Worm (Caenorhabditis elegans): ENCODE measurements around the gene grd-2.
A peak's percentile ranks its signal among the peaks of the same experiment; 100 is the strongest.

grd-2 gene

ce11 chrV:20634330-20634729 is 24.7 kb downstream of the grd-2 start, which contains the start of gene F46B3.16:
Gene F46B3.16 (plus strand): TSS chrV:20634630.
- TF ChIP-seq snu-23 (GFP tag; optimal IDR thresholded peaks at IDR 0.05) (no peak), dpl-1 (GFP tag; optimal IDR thresholded peaks at IDR 0.05) (no peak), aha-1 (tag; optimal IDR thresholded peaks at IDR 0.05) (no peak), elt-3 (tag; optimal IDR thresholded peaks at IDR 0.05) (no peak), fkh-4 (tag; optimal IDR thresholded peaks at IDR 0.05; ENCODE audit: borderline replicate concordance) (no peak), fos-1 (tag; optimal IDR thresholded peaks at IDR 0.05) (no peak), nhr-84 (tag; optimal IDR thresholded peaks at IDR 0.05) (no peak), sptf-1 (tag; optimal IDR thresholded peaks at IDR 0.05) (no peak), nhr-71 (tag; optimal IDR thresholded peaks at IDR 0.05) (no peak), lir-3 (tag; optimal IDR thresholded peaks at IDR 0.05; ENCODE audit: poor library complexity) (no peak), lsy-2 (tag; optimal IDR thresholded peaks at IDR 0.05) (no peak), efl-3 (GFP tag; optimal IDR thresholded peaks at IDR 0.05) (no peak), alr-1 (tag; optimal IDR thresholded peaks at IDR 0.05; ENCODE audit: borderline replicate concordance) (no peak), egl-27 (tag; optimal IDR thresholded peaks at IDR 0.05) (no peak), zip-4 (GFP tag; optimal IDR thresholded peaks at IDR 0.05) (no peak)

ce11 chrV:20636855-20637254 is 27.3 kb downstream of the grd-2 start, which contains the start of gene ttr-13:
Gene ttr-13 (minus strand): TSS chrV:20636955.
- TF ChIP-seq unc-86 (tag; optimal IDR thresholded peaks at IDR 0.05): no peak
- no peak for TF ChIP-seq lin-15B (tag; optimal IDR thresholded peaks at IDR 0.05)
- TF ChIP-seq ztf-4 (tag; optimal IDR thresholded peaks at IDR 0.05): no peak

- TF ChIP-seq alr-1 (tag; optimal IDR thresholded peaks at IDR 0.05; ENCODE audit: borderline replicate concordance) (no peak), fos-1 (tag; optimal IDR thresholded peaks at IDR 0.05) (no peak), efl-1 (optimal IDR thresholded peaks at IDR 0.05) (no peak), efl-1 (GFP tag; optimal IDR thresholded peaks at IDR 0.05 in 1 of 2) (peak in 1 of 2 experiments; percentile 1)
Observed at ce11 chrV:20638344-20638743, 28.8 kb downstream of the grd-2 start, which contains the start of gene Y44A6B.3. Gene Y44A6B.3 (minus strand): TSS chrV:20638444.

ce11 chrV:20639294-20639693 is 29.7 kb downstream of the grd-2 start, which contains the start of gene srxa-14:
Gene srxa-14 (plus strand): TSS chrV:20639594.
- TF ChIP-seq nhr-20 (tag; optimal IDR thresholded peaks at IDR 0.05): no peak
- TF ChIP-seq blmp-1 (tag; optimal IDR thresholded peaks at IDR 0.05): no peak
- TF ChIP-seq lir-3 (tag; optimal IDR thresholded peaks at IDR 0.05; ENCODE audit: poor library complexity): no peak
- no peak for TF ChIP-seq ceh-90 (tag; optimal IDR thresholded peaks at IDR 0.05)
- TF ChIP-seq ztf-11 (tag; optimal IDR thresholded peaks at IDR 0.05): no peak
- no peak for TF ChIP-seq nhr-85 (tag)
- TF ChIP-seq lin-13 (GFP tag; optimal IDR thresholded peaks at IDR 0.05): no peak
- TF ChIP-seq fos-1 (tag; optimal IDR thresholded peaks at IDR 0.05): no peak
- no peak for TF ChIP-seq xbp-1 (tag; optimal IDR thresholded peaks at IDR 0.05)
- no peak for TF ChIP-seq C16A3.4 (tag; optimal IDR thresholded peaks at IDR 0.05)
- TF ChIP-seq ces-1 (GFP tag; optimal IDR thresholded peaks at IDR 0.05): no peak
- TF ChIP-seq skn-1 (tag; optimal IDR thresholded peaks at IDR 0.05): no peak
- no peak for TF ChIP-seq hpl-2 (GFP tag; optimal IDR thresholded peaks at IDR 0.05)
- no peak for TF ChIP-seq snpc-4 (tag; optimal IDR thresholded peaks at IDR 0.05)
- TF ChIP-seq mef-2 (tag; optimal IDR thresholded peaks at IDR 0.05): no peak
- TF ChIP-seq jun-1 (tag; optimal IDR thresholded peaks at IDR 0.05): no peak
- no peak for TF ChIP-seq irx-1 (tag; optimal IDR thresholded peaks at IDR 0.05)
- TF ChIP-seq ztf-4 (tag; optimal IDR thresholded peaks at IDR 0.05): no peak

ce11 chrV:20641896-20642295 is 32.3 kb downstream of the grd-2 start, which contains the start of gene srxa-15:
Gene srxa-15 (plus strand): TSS chrV:20642196.
- no peak for TF ChIP-seq snu-23 (GFP tag; optimal IDR thresholded peaks at IDR 0.05)
- no peak for TF ChIP-seq ztf-4 (tag; optimal IDR thresholded peaks at IDR 0.05)
- TF ChIP-seq fkh-10 (GFP tag; optimal IDR thresholded peaks at IDR 0.05): no peak
- TF ChIP-seq hlh-4 (tag; optimal IDR thresholded peaks at IDR 0.05): peak; percentile 60
- no peak for TF ChIP-seq dpl-1 (GFP tag; optimal IDR thresholded peaks at IDR 0.05)
- TF ChIP-seq fkh-8 (tag; optimal IDR thresholded peaks at IDR 0.05): peak; percentile 7
